Worm (Caenorhabditis elegans) whole organism, dauer: ENCODE measurements around the gene F07C3.3.

Source experiments
- unc-62 ChIP-seq: sonication (generic microtip); optimal IDR thresholded peaks from 2 replicates; lab custom pipeline; 2017; ENCODE audit warnings: missing biosample characterization, missing genetic modification reagents, missing genetic modification characterization

The F07C3.3 gene

ce11 chrV:9232296-9232695 lies at the start of gene F07C3.3:
Gene F07C3.3, minus strand, starts transcription at chrV:9232396.
- TF ChIP-seq unc-62 (GFP tag; lab: Kevin White, UChicago): no peak

ce11 chrV:9274127-9275042 lies 42.2 kb upstream of the F07C3.3 start:
- no peak for TF ChIP-seq unc-62 (GFP tag; lab: Kevin White, UChicago)

ce11 chrV:9273587-9273986 lies 41.4 kb upstream of the F07C3.3 start:
- TF ChIP-seq unc-62 (GFP tag; lab: Kevin White, UChicago): no peak

- TF ChIP-seq unc-62 (GFP tag; lab: Kevin White, UChicago): no peak
These were observed 40.4 kb upstream of the F07C3.3 start for ce11 chrV:9272624-9273023.

ce11 chrV:9271835-9272234 lies 39.6 kb upstream of the F07C3.3 start:
- no peak for TF ChIP-seq unc-62 (GFP tag; lab: Kevin White, UChicago)

ce11 chrV:9270442-9270841 lies 38.2 kb upstream of the F07C3.3 start:
- TF ChIP-seq unc-62 (GFP tag; lab: Kevin White, UChicago): no peak

- no peak for TF ChIP-seq unc-62 (GFP tag; lab: Kevin White, UChicago)
These were observed 36.0 kb upstream of the F07C3.3 start for ce11 chrV:9268202-9268601.

ce11 chrV:9266399-9266798 lies 34.2 kb upstream of the F07C3.3 start, which contains the start of gene slc-17.7:
Gene slc-17.7, minus strand, starts transcription at chrV:9266499.
- TF ChIP-seq unc-62 (GFP tag; lab: Kevin White, UChicago): no peak

- no peak for TF ChIP-seq unc-62 (GFP tag; lab: Kevin White, UChicago)
These were observed 30.5 kb upstream of the F07C3.3 start for ce11 chrV:9262708-9263107.

ce11 chrV:9261492-9261891 lies 29.3 kb upstream of the F07C3.3 start, which contains the start of gene nhr-36:
Gene nhr-36, minus strand, starts transcription at chrV:9261592.
- TF ChIP-seq unc-62 (GFP tag; lab: Kevin White, UChicago): no peak

- no peak for TF ChIP-seq unc-62 (GFP tag; lab: Kevin White, UChicago)
These were observed 28.2 kb upstream of the F07C3.3 start for ce11 chrV:9260411-9260810.

- no peak for TF ChIP-seq unc-62 (GFP tag; lab: Kevin White, UChicago)
These were observed 25.3 kb upstream of the F07C3.3 start, which contains the start of gene F07C3.16 for ce11 chrV:9257467-9257866. Gene F07C3.16, minus strand, starts transcription at chrV:9257567.

- TF ChIP-seq unc-62 (GFP tag; lab: Kevin White, UChicago): no peak
These were observed 23.3 kb upstream of the F07C3.3 start for ce11 chrV:9255480-9255879.

- TF ChIP-seq unc-62 (GFP tag; lab: Kevin White, UChicago): no peak
These were observed 22.0 kb upstream of the F07C3.3 start, which contains the start of gene F07C3.9 for ce11 chrV:9254012-9254696. Gene F07C3.9, minus strand, starts transcription at chrV:9254646.

- no peak for TF ChIP-seq unc-62 (GFP tag; lab: Kevin White, UChicago)
These were observed 17.7 kb upstream of the F07C3.3 start, which contains the start of gene ptd-2 for ce11 chrV:9249932-9250331. Gene ptd-2, plus strand, starts transcription at chrV:9250232.

ce11 chrV:9249206-9249605 lies 17.0 kb upstream of the F07C3.3 start, which contains the start of gene str-94:
Gene str-94, minus strand, starts transcription at chrV:9249306.
- no peak for TF ChIP-seq unc-62 (GFP tag; lab: Kevin White, UChicago)
